Worm (Caenorhabditis elegans) whole organism, L2 larva: ENCODE measurements around the gene srw-69.

Source experiments
- C34F6.9 ChIP-seq: fragments of 150-350 bp; optimal IDR thresholded peaks from 2 replicates; lab custom pipeline; 2014; ENCODE audit warnings: missing biosample characterization, missing genetic modification characterization
- F13H6.1 ChIP-seq: sonication (generic microtip); optimal IDR thresholded peaks from 2 replicates; lab custom pipeline; 2016; ENCODE audit warnings: missing genetic modification characterization, missing compliant biosample characterization
- R02D3.7 ChIP-seq: fragments of 150-350 bp; optimal IDR thresholded peaks from 2 replicates; lab custom pipeline; 2014; ENCODE audit warnings: missing biosample characterization, missing genetic modification characterization
- Y55F3AM.14 ChIP-seq: fragments of 200-800 bp; sonication (Bioruptor generic); optimal IDR thresholded peaks from 2 replicates; lab custom pipeline; 2018; ENCODE audit warnings: mild to moderate bottlenecking, missing genetic modification characterization, missing compliant biosample characterization
- ZK546.5 ChIP-seq: sonication (generic microtip); optimal IDR thresholded peaks from 2 replicates; lab custom pipeline; 2017; ENCODE audit warnings: missing biosample characterization, missing genetic modification characterization
- aly-2 ChIP-seq: fragments of 150-350 bp; optimal IDR thresholded peaks from 2 replicates; lab custom pipeline; 2014; ENCODE audit warnings: missing biosample characterization, missing genetic modification characterization
- ama-1 ChIP-seq: fragments of 150-350 bp; optimal IDR thresholded peaks from 2 replicates; lab custom pipeline; 2018; ENCODE audit warnings: inconsistent platforms
- blmp-1 ChIP-seq: sonication (generic microtip); optimal IDR thresholded peaks from 2 replicates; lab custom pipeline; 2017; ENCODE audit warnings: missing genetic modification characterization, mild to moderate bottlenecking, missing compliant biosample characterization, antibody characterized with exemption, moderate library complexity; ENCODE audit not compliant: insufficient read depth
- ceh-16 ChIP-seq: fragments of 150-350 bp; optimal IDR thresholded peaks from 2 replicates; lab custom pipeline; 2014; ENCODE audit warnings: missing biosample characterization, missing genetic modification characterization
- ceh-82 ChIP-seq: fragments of 150-350 bp; optimal IDR thresholded peaks from 2 replicates; lab custom pipeline; 2014; ENCODE audit warnings: missing biosample characterization, missing genetic modification characterization
- crh-2 ChIP-seq: sonication (generic microtip); optimal IDR thresholded peaks from 2 replicates; lab custom pipeline; 2017; ENCODE audit warnings: missing biosample characterization, missing genetic modification characterization
- dmd-4 ChIP-seq: sonication (generic microtip); optimal IDR thresholded peaks from 2 replicates; lab custom pipeline; 2017; ENCODE audit warnings: missing biosample characterization, missing genetic modification characterization
- elt-3 ChIP-seq: sonication (generic microtip); optimal IDR thresholded peaks from 2 replicates; lab custom pipeline; 2017; ENCODE audit warnings: missing biosample characterization, missing genetic modification characterization
- fos-1 ChIP-seq: fragments of 150-350 bp; optimal IDR thresholded peaks from 2 replicates; lab custom pipeline; 2014; ENCODE audit warnings: missing biosample characterization, missing genetic modification characterization
- lin-11 ChIP-seq: fragments of 150-350 bp; sonication (generic microtip); optimal IDR thresholded peaks from 2 replicates; lab custom pipeline; 2014; ENCODE audit warnings: missing biosample characterization, missing genetic modification characterization, inconsistent platforms, mixed read lengths
- lin-39 ChIP-seq: fragments of 150-350 bp; optimal IDR thresholded peaks from 2 replicates; lab custom pipeline; 2014; ENCODE audit warnings: missing biosample characterization, missing genetic modification reagents, missing genetic modification characterization
- lsy-2 ChIP-seq, 2 experiments: fragments of 150-350 bp in 1 of 2; sonication (generic microtip) in 1 of 2; optimal IDR thresholded peaks; 2 replicates each; lab custom pipeline; 2014 to 2017; ENCODE audit warnings: missing biosample characterization in 2 of 2, missing genetic modification characterization in 2 of 2
- mbf-1 ChIP-seq: sonication (generic microtip); optimal IDR thresholded peaks from 2 replicates; lab custom pipeline; 2017; ENCODE audit warnings: missing biosample characterization, missing genetic modification characterization
- mdl-1 ChIP-seq, 2 experiments: fragments of 150-350 bp in 1 of 2; sonication (generic microtip) in 1 of 2; optimal IDR thresholded peaks; 2 replicates each; lab custom pipeline; 2017; ENCODE audit warnings: missing biosample characterization in 2 of 2, missing genetic modification characterization in 2 of 2
- nhr-11 ChIP-seq: fragments of 150-350 bp; optimal IDR thresholded peaks from 2 replicates; lab custom pipeline; 2014; ENCODE audit warnings: missing biosample characterization, missing genetic modification characterization
- nhr-12 ChIP-seq: fragments of 150-350 bp; optimal IDR thresholded peaks from 2 replicates; lab custom pipeline; 2014; ENCODE audit warnings: missing biosample characterization, missing genetic modification characterization
- nhr-129 ChIP-seq: fragments of 150-350 bp; optimal IDR thresholded peaks from 2 replicates; lab custom pipeline; 2014; ENCODE audit warnings: missing biosample characterization, missing genetic modification characterization
- nhr-21 ChIP-seq: fragments of 150-350 bp; optimal IDR thresholded peaks from 2 replicates; lab custom pipeline; 2014; ENCODE audit warnings: missing biosample characterization, missing genetic modification characterization
- nhr-237 ChIP-seq: fragments of 150-350 bp; optimal IDR thresholded peaks from 2 replicates; lab custom pipeline; 2014; ENCODE audit warnings: missing biosample characterization, missing genetic modification characterization
- nhr-6 ChIP-seq: fragments of 150-350 bp; optimal IDR thresholded peaks from 2 replicates; lab custom pipeline; 2014; ENCODE audit warnings: missing biosample characterization, missing genetic modification characterization
- sma-3 ChIP-seq: sonication (generic microtip); optimal IDR thresholded peaks from 2 replicates; lab custom pipeline; 2016; ENCODE audit warnings: missing genetic modification reagents, missing genetic modification characterization, missing compliant biosample characterization
- sma-9 ChIP-seq, 2 experiments: fragments of 150-350 bp in 1 of 2; sonication (generic microtip) in 1 of 2; optimal IDR thresholded peaks; 2 replicates each; lab custom pipeline; 2014 to 2016; ENCODE audit warnings: missing genetic modification characterization in 2 of 2, mild to moderate bottlenecking in 1 of 2, missing biosample characterization in 1 of 2, missing compliant biosample characterization in 1 of 2, missing genetic modification reagents in 1 of 2, moderate library complexity in 1 of 2
- unc-55 ChIP-seq: fragments of 150-350 bp; sonication (generic microtip); optimal IDR thresholded peaks from 3 replicates; lab custom pipeline; 2014; ENCODE audit warnings: missing biosample characterization, missing genetic modification reagents, missing genetic modification characterization
- unc-62 ChIP-seq: fragments of 150-350 bp; optimal IDR thresholded peaks from 2 replicates; lab custom pipeline; 2014; ENCODE audit warnings: missing biosample characterization, missing genetic modification reagents, missing genetic modification characterization
- ztf-1 ChIP-seq: fragments of 200-800 bp; sonication (Bioruptor generic); conservative IDR thresholded peaks from 2 replicates; pipeline ENCODE4 v1.3.6; 2022; ENCODE audit warnings: missing genetic modification characterization, missing compliant biosample characterization

Gene srw-69

DNA sequence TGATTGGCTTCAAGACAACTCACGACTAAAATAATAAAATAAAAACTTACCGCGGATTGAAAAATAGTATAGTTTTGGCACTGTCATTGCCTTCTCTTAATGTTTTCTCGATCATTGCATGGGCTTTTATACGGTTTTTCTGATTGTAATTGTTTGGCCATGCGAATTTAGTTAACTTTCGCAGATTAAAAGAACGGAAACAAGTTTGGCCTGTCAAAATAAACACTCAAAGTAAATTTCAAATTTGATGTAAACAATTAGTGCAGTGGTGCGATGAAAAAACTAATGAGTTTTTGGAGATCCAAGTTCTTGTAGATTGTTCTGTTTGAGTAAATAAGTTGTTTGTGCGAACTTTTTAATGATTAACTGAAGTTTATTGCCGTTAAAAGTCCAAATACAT lies 29.6 kb downstream of the srw-69 start, which contains the start of gene gst-41:
gst-41 (minus strand) TSS at position 101 of the 400 bp plus-strand sequence.
- TF ChIP-seq R02D3.7 = no peak
- no peak for TF ChIP-seq mdl-1 (tag; optimal IDR thresholded peaks at IDR 0.05; lab: Kevin White, UChicago)
- no peak for TF ChIP-seq lsy-2 (tag; optimal IDR thresholded peaks at IDR 0.05; lab: Kevin White, UChicago)
- TF ChIP-seq nhr-6 (tag; lab: Kevin White, UChicago) = no peak
- no peak for TF ChIP-seq ceh-16 (tag; lab: Kevin White, UChicago)
- TF ChIP-seq nhr-129 = no peak
- no peak for TF ChIP-seq nhr-11 (tag; lab: Kevin White, UChicago)
- TF ChIP-seq ztf-1 (GFP tag; lab: Robert Waterston, UW) = no peak
- TF ChIP-seq aly-2 (tag; lab: Kevin White, UChicago) = no peak
- TF ChIP-seq unc-62 (GFP tag; lab: Kevin White, UChicago) = no peak
- TF ChIP-seq nhr-21 = no peak
- TF ChIP-seq nhr-237 (tag; lab: Kevin White, UChicago) = no peak
- no peak for TF ChIP-seq crh-2 (tag; lab: Kevin White, UChicago)
- no peak for TF ChIP-seq Y55F3AM.14
- no peak for TF ChIP-seq F13H6.1 (tag; lab: Kevin White, UChicago)

DNA sequence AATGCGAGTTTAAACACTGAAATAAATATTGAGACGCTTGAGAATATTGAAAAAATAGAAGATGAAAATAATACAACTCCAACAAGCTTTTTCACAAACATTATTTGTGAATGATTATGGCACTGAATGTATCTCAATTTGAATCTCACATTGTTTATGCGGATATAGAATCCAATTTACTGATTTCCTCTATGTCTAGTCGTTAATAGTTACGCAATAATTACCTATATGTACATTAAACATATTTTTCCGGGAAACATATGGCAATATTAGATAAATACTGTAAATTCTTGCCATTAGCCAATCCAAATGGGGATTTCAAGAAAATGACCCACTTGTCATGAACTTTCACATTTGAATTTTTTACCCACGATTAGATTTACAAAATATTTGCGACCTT lies 33.4 kb downstream of the srw-69 start, which contains the start of gene srx-9:
srx-9 (minus strand) TSS at position 101 of the 400 bp plus-strand sequence.
- TF ChIP-seq blmp-1 (tag; lab: Kevin White, UChicago) (no peak), mbf-1 (no peak), dmd-4 (tag; lab: Kevin White, UChicago) (no peak), mdl-1 (tag; optimal IDR thresholded peaks at IDR 0.05; lab: Kevin White, UChicago) (no peak), sma-9 (GFP tag; optimal IDR thresholded peaks at IDR 0.05; lab: Kevin White, UChicago) (no peak), sma-9 (tag; optimal IDR thresholded peaks at IDR 0.05; lab: Kevin White, UChicago) (no peak)

DNA sequence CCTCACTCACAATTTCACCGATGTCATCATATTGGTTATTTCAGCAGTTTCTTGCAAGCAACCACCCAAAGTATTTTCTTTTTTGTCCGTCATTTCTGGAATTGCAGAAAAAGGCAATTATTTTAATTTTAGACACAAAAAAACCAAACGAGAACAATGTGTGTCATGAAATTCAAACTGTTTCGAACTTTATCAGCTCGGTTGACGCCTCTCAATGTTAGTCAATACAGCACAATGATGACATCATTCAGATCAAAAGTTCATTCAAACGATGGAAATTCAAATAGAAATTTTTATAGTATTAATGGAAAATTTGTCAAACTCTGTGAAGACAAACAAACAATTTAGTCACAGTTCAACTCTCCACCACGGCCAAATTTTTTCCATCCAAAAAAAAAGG lies 36.8 kb downstream of the srw-69 start, which contains the start of gene fbxa-105:
fbxa-105 (minus strand) TSS at position 97 of the 400 bp plus-strand sequence.
- TF ChIP-seq fos-1 (tag; lab: Kevin White, UChicago) (peak; percentile 70), sma-3 (GFP tag; lab: Kevin White, UChicago) (no peak)

DNA sequence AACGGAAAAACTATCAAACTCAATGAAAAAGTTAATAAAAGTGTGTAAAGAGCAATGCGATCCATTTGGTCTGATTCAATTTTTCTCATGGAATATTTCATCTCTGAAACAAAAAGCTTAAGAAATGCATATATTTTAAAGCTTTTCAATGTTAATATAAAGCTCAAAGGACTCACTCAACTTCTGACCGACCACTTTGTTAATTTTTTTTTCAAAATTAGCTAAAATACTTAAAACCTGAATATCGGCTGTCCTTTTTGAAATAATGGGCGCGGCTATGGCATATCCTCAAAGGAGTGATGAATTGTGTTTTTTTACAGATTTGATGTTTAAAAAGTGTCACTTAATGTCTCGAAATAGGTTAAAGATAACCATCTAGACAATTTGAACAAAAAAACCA lies 39.0 kb downstream of the srw-69 start, which contains the start of gene C02H6.1:
C02H6.1 (minus strand) TSS at position 101 of the 400 bp plus-strand sequence.
- TF ChIP-seq blmp-1 (tag; lab: Kevin White, UChicago) (no peak), crh-2 (tag; lab: Kevin White, UChicago) (no peak), sma-3 (GFP tag; lab: Kevin White, UChicago) (no peak), R02D3.7 (no peak), ceh-16 (tag; lab: Kevin White, UChicago) (no peak), lsy-2 (tag; optimal IDR thresholded peaks at IDR 0.05; lab: Kevin White, UChicago) (no peak), Y55F3AM.14 (no peak), nhr-6 (tag; lab: Kevin White, UChicago) (no peak), lin-39 (tag; lab: Kevin White, UChicago) (no peak), sma-9 (GFP tag; optimal IDR thresholded peaks at IDR 0.05; lab: Kevin White, UChicago) (no peak), sma-9 (tag; optimal IDR thresholded peaks at IDR 0.05; lab: Kevin White, UChicago) (no peak), lin-11 (tag; lab: Kevin White, UChicago) (no peak), nhr-129 (no peak), elt-3 (tag; lab: Kevin White, UChicago) (no peak), C34F6.9 (tag; lab: Kevin White, UChicago) (no peak), nhr-12 (no peak)

DNA sequence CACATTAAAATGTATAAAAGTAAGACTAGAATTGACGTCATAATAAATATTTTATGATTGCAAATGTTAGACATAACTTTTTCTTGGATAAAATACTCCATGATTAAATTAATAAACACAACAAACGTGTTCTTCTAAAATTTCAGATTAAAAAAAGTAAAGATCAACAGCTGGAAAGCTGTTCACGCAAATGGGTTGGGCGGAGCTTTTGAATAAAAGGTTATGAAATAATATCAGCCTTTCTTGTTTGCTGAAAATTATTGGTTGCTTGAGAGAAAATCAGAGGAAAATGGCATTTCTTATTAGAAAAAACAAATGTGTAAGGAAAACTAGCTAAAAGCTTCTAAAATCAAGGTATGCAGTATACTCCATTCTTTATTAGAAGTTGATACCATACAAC lies 41.0 kb downstream of the srw-69 start, which contains the start of gene C02H6.3:
C02H6.3 (minus strand) TSS at position 101 of the 400 bp plus-strand sequence.
- TF ChIP-seq ZK546.5 (tag; lab: Kevin White, UChicago) (no peak), ceh-82 (tag; lab: Kevin White, UChicago) (no peak), dmd-4 (tag; lab: Kevin White, UChicago) (no peak), lin-11 (tag; lab: Kevin White, UChicago) (no peak), elt-3 (tag; lab: Kevin White, UChicago) (no peak), unc-55 (no peak), ama-1 (lab: Kevin White, UChicago) (no peak), fos-1 (tag; lab: Kevin White, UChicago) (no peak)
